Worm (Caenorhabditis elegans) whole organism, late embryonic: Measurements from ENCODE around the gene srz-6.
A peak's percentile ranks its signal among the peaks of the same experiment; 100 is the strongest.

Experiments
- C38D4.7 ChIP-seq: fragments of 200-800 bp; sonication (Bioruptor generic); optimal IDR thresholded peaks from 2 replicates; lab custom pipeline; 2018; ENCODE audit warnings: mild to moderate bottlenecking, missing genetic modification characterization, moderate library complexity, missing compliant biosample characterization
- F13H6.1 ChIP-seq: sonication (generic microtip); optimal IDR thresholded peaks from 2 replicates; lab custom pipeline; 2016; ENCODE audit warnings: missing genetic modification characterization, missing compliant biosample characterization
- K09A11.1 ChIP-seq: sonication (generic microtip); optimal IDR thresholded peaks from 2 replicates; lab custom pipeline; 2017; ENCODE audit warnings: antibody characterized with exemption, mild to moderate bottlenecking, missing genetic modification characterization, missing compliant biosample characterization; ENCODE audit not compliant: insufficient read depth
- T23F11.4 ChIP-seq: fragments of 200-800 bp; sonication (Bioruptor generic); optimal IDR thresholded peaks from 2 replicates; lab custom pipeline; 2018; ENCODE audit warnings: mild to moderate bottlenecking, missing genetic modification characterization, missing compliant biosample characterization
- ceh-19 ChIP-seq: fragments of 200-800 bp; sonication (Bioruptor generic); optimal IDR thresholded peaks from 2 replicates; lab custom pipeline; 2018; ENCODE audit warnings: mild to moderate bottlenecking, missing genetic modification characterization, missing compliant biosample characterization
- ceh-24 ChIP-seq: sonication (generic microtip); optimal IDR thresholded peaks from 2 replicates; lab custom pipeline; 2016; ENCODE audit warnings: mild to moderate bottlenecking, missing genetic modification characterization, missing compliant biosample characterization
- ceh-34 ChIP-seq: sonication (generic microtip); optimal IDR thresholded peaks from 2 replicates; lab custom pipeline; 2016; ENCODE audit warnings: mild to moderate bottlenecking, missing genetic modification characterization, missing compliant biosample characterization
- ceh-6 ChIP-seq: fragments of 200-800 bp; sonication (Bioruptor generic); optimal IDR thresholded peaks from 2 replicates; lab custom pipeline; 2018; ENCODE audit warnings: mild to moderate bottlenecking, missing genetic modification characterization, missing compliant biosample characterization
- ceh-9 ChIP-seq: sonication (generic microtip); optimal IDR thresholded peaks from 2 replicates; lab custom pipeline; 2016; ENCODE audit warnings: mild to moderate bottlenecking, missing genetic modification characterization, inconsistent platforms, missing compliant biosample characterization
- che-1 ChIP-seq: sonication (generic microtip); optimal IDR thresholded peaks from 2 replicates; lab custom pipeline; 2016; ENCODE audit warnings: mild to moderate bottlenecking, missing genetic modification characterization, missing compliant biosample characterization
- dve-1 ChIP-seq: sonication (generic microtip); optimal IDR thresholded peaks from 2 replicates; lab custom pipeline; 2017; ENCODE audit warnings: antibody characterized with exemption, mild to moderate bottlenecking, missing genetic modification characterization, missing compliant biosample characterization
- elt-2 ChIP-seq: sonication (generic microtip); optimal IDR thresholded peaks from 2 replicates; lab custom pipeline; 2016; ENCODE audit warnings: missing genetic modification reagents, missing genetic modification characterization, missing compliant biosample characterization
- ets-4 ChIP-seq: sonication (generic microtip); optimal IDR thresholded peaks from 2 replicates; lab custom pipeline; 2016; ENCODE audit warnings: missing genetic modification characterization, missing compliant biosample characterization
- fax-1 ChIP-seq: sonication (generic microtip); optimal IDR thresholded peaks from 2 replicates; lab custom pipeline; 2016; ENCODE audit warnings: missing genotype, missing genetic modification characterization, missing compliant biosample characterization
- fkh-10 ChIP-seq: fragments of 150-350 bp; optimal IDR thresholded peaks from 2 replicates; lab custom pipeline; 2014; ENCODE audit warnings: missing biosample characterization, missing genetic modification reagents, missing genetic modification characterization
- fkh-6 ChIP-seq: sonication (generic microtip); optimal IDR thresholded peaks from 2 replicates; lab custom pipeline; 2016; ENCODE audit warnings: missing genetic modification characterization, missing compliant biosample characterization
- gmeb-2 ChIP-seq: sonication (generic microtip); optimal IDR thresholded peaks from 2 replicates; lab custom pipeline; 2016; ENCODE audit warnings: missing genetic modification characterization, inconsistent platforms, missing compliant biosample characterization
- hlh-15 ChIP-seq: sonication (generic microtip); optimal IDR thresholded peaks from 2 replicates; lab custom pipeline; 2016; ENCODE audit warnings: missing genetic modification characterization, missing compliant biosample characterization
- hlh-30 ChIP-seq: sonication (generic microtip); optimal IDR thresholded peaks from 2 replicates; lab custom pipeline; 2017; ENCODE audit warnings: antibody characterized with exemption, missing genetic modification characterization, missing compliant biosample characterization; ENCODE audit not compliant: insufficient read depth
- hlh-6 ChIP-seq: sonication (generic microtip); optimal IDR thresholded peaks from 2 replicates; lab custom pipeline; 2016; ENCODE audit warnings: missing genotype, missing genetic modification characterization, missing compliant biosample characterization
- lim-6 ChIP-seq: sonication (generic microtip); optimal IDR thresholded peaks from 2 replicates; lab custom pipeline; 2016; ENCODE audit warnings: missing genetic modification characterization, missing compliant biosample characterization
- lin-11 ChIP-seq: fragments of 200-800 bp; sonication (Bioruptor generic); optimal IDR thresholded peaks from 2 replicates; lab custom pipeline; 2018; ENCODE audit warnings: mild to moderate bottlenecking, missing genetic modification characterization, missing compliant biosample characterization
- madf-2 ChIP-seq: sonication (generic microtip); optimal IDR thresholded peaks from 2 replicates; lab custom pipeline; 2017; ENCODE audit warnings: missing genetic modification characterization, missing compliant biosample characterization
- mec-3 ChIP-seq: sonication (generic microtip); optimal IDR thresholded peaks from 2 replicates; lab custom pipeline; 2016; ENCODE audit warnings: borderline replicate concordance, missing genetic modification characterization, missing compliant biosample characterization
- nfya-1 ChIP-seq: sonication (generic microtip); optimal IDR thresholded peaks from 2 replicates; lab custom pipeline; 2017; ENCODE audit warnings: missing genetic modification characterization, mild to moderate bottlenecking, missing compliant biosample characterization, antibody characterized with exemption, moderate library complexity
- nhr-11 ChIP-seq: fragments of 150-350 bp; optimal IDR thresholded peaks from 2 replicates; lab custom pipeline; 2014; ENCODE audit warnings: missing biosample characterization, missing genetic modification characterization
- nhr-232 ChIP-seq: sonication (generic microtip); optimal IDR thresholded peaks from 2 replicates; lab custom pipeline; 2016; ENCODE audit warnings: missing genetic modification characterization, missing compliant biosample characterization
- odd-2 ChIP-seq: sonication (generic microtip); optimal IDR thresholded peaks from 2 replicates; lab custom pipeline; 2017; ENCODE audit warnings: antibody characterized with exemption, mild to moderate bottlenecking, missing genetic modification characterization, missing compliant biosample characterization
- pat-9 ChIP-seq: fragments of 200-800 bp; sonication (Bioruptor generic); optimal IDR thresholded peaks from 2 replicates; lab custom pipeline; 2018; ENCODE audit warnings: mild to moderate bottlenecking, missing genetic modification characterization, moderate library complexity, missing compliant biosample characterization
- pax-1 ChIP-seq: fragments of 150-350 bp; optimal IDR thresholded peaks from 2 replicates; lab custom pipeline; 2014; ENCODE audit warnings: missing biosample characterization, missing genetic modification characterization
- pha-2 ChIP-seq: sonication (generic microtip); optimal IDR thresholded peaks from 2 replicates; lab custom pipeline; 2017; ENCODE audit warnings: mild to moderate bottlenecking, missing genetic modification characterization, missing compliant biosample characterization
- ref-2 ChIP-seq: sonication (generic microtip); optimal IDR thresholded peaks from 2 replicates; lab custom pipeline; 2016; ENCODE audit warnings: missing genetic modification characterization, missing compliant biosample characterization
- sox-2 ChIP-seq: fragments of 200-800 bp; sonication (Bioruptor generic); IDR thresholded peaks from 2 replicates; pipeline ENCODE4 v1.3.6; 2022; ENCODE audit warnings: missing genetic modification reagents, missing genetic modification characterization, missing compliant biosample characterization
- syd-9 ChIP-seq: sonication (generic microtip); optimal IDR thresholded peaks from 2 replicates; lab custom pipeline; 2016; ENCODE audit warnings: mild to moderate bottlenecking, missing genetic modification characterization, moderate library complexity, missing compliant biosample characterization
- tbx-7 ChIP-seq: sonication (generic microtip); optimal IDR thresholded peaks from 2 replicates; lab custom pipeline; 2016; ENCODE audit warnings: missing genotype, missing genetic modification characterization, missing compliant biosample characterization
- ttx-3 ChIP-seq: sonication (generic microtip); optimal IDR thresholded peaks from 2 replicates; lab custom pipeline; 2016; ENCODE audit warnings: missing genetic modification reagents, missing genetic modification characterization, missing compliant biosample characterization
- unc-42 ChIP-seq: sonication (generic microtip); optimal IDR thresholded peaks from 2 replicates; lab custom pipeline; 2016; ENCODE audit warnings: missing genotype, missing genetic modification characterization, missing compliant biosample characterization
- unc-55 ChIP-seq: sonication (generic microtip); optimal IDR thresholded peaks from 2 replicates; lab custom pipeline; 2017; ENCODE audit warnings: missing biosample characterization, missing genetic modification reagents, missing genetic modification characterization
- zip-5 ChIP-seq: sonication (generic microtip); optimal IDR thresholded peaks from 2 replicates; lab custom pipeline; 2016; ENCODE audit warnings: missing genetic modification characterization, missing compliant biosample characterization
- ztf-16 ChIP-seq: sonication (generic microtip); optimal IDR thresholded peaks from 2 replicates; lab custom pipeline; 2017; ENCODE audit warnings: missing genetic modification characterization, missing compliant biosample characterization

Gene srz-6

ce11 chrII:12496981-12497380 is 4.9 kb downstream of the srz-6 start, which contains the start of gene T21B4.3:
Gene T21B4.3 (minus strand): TSS chrII:12497081.
- no peak for TF ChIP-seq madf-2 (tag; lab: Kevin White, UChicago)
- no peak for TF ChIP-seq zip-5 (tag; lab: Kevin White, UChicago)
- TF ChIP-seq pax-1, result no peak
- no peak for TF ChIP-seq unc-55 (GFP tag; lab: Kevin White, UChicago)
- no peak for TF ChIP-seq pha-2
- TF ChIP-seq hlh-30 (tag; lab: Kevin White, UChicago), result no peak
- no peak for TF ChIP-seq hlh-6 (tag; lab: Kevin White, UChicago)
- no peak for TF ChIP-seq mec-3 (tag; lab: Kevin White, UChicago)
- TF ChIP-seq che-1 (tag; lab: Kevin White, UChicago), result no peak
- TF ChIP-seq ceh-24 (tag; lab: Kevin White, UChicago), result no peak
- no peak for TF ChIP-seq lin-11 (tag; lab: Kevin White, UChicago)
- TF ChIP-seq syd-9 (tag; lab: Kevin White, UChicago), result no peak
- no peak for TF ChIP-seq fax-1 (tag; lab: Kevin White, UChicago)
- TF ChIP-seq ceh-19 (GFP tag; lab: Kevin White, UChicago), result no peak
- TF ChIP-seq ztf-16 (tag; lab: Kevin White, UChicago), result no peak
- TF ChIP-seq T23F11.4 (GFP tag; lab: Kevin White, UChicago), result no peak
- no peak for TF ChIP-seq odd-2 (tag; lab: Kevin White, UChicago)
- no peak for TF ChIP-seq nfya-1 (tag; lab: Kevin White, UChicago)
- no peak for TF ChIP-seq pat-9 (tag; lab: Kevin White, UChicago)
- TF ChIP-seq lim-6 (tag; lab: Kevin White, UChicago), result no peak
- TF ChIP-seq, all 69 proteins: peak for 0

ce11 chrII:12499969-12500368 is 7.9 kb downstream of the srz-6 start:
- no peak for TF ChIP-seq odd-2 (tag; lab: Kevin White, UChicago)
- peak; percentile 92 for TF ChIP-seq unc-42 (tag; lab: Kevin White, UChicago)

DNA sequence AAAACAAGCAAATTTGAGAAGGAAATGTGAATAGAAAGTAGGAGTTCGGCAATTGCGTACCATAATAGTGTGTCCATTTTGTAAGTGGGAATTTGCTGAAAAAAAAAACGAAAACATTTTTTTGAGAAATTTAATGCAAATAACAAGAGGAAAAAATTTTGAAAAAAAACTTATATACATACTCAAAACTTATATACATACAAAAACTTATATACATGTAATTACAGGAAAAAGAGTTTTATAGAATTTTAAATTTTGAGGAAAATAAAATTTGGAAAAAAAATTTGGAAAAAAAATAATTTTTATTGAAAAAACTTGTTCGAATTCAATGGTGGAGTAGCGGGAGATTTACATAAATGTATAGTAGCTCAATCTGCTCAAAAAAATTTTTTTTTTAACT is 10.7 kb downstream of the srz-6 start, which contains the start of gene ador-1:
Gene ador-1, minus strand, starts transcription at position 101 of the 400 bp plus-strand sequence.
- TF ChIP-seq sox-2 (GFP tag; lab: Robert Waterston, UW) (no peak), elt-2 (no peak), F13H6.1 (tag; lab: Kevin White, UChicago) (no peak), fkh-6 (no peak), gmeb-2 (tag; lab: Kevin White, UChicago) (no peak), ceh-24 (tag; lab: Kevin White, UChicago) (no peak), ets-4 (tag; lab: Kevin White, UChicago) (no peak), C38D4.7 (no peak), ceh-19 (GFP tag; lab: Kevin White, UChicago) (no peak), ref-2 (tag; lab: Kevin White, UChicago) (no peak), fkh-10 (no peak), dve-1 (tag; lab: Kevin White, UChicago) (no peak)

DNA sequence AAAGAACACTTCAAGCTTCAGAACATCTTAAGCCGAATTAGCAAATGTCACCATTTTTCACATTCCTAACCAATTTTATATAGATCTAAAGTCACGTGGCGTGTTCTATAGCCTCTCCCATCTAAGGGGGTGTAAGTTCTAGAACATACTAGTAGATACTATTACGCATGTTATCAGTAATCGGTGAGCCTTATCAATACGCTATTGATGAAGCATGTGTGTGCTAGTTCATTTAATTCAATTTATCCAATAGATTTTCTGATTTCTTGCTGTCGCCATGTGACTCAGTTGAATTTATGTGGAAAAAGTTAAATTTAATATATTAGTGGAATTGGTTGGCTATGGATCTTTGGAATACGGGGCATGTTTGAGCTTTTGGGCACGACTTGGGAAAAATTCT is 14.5 kb downstream of the srz-6 start:
- TF ChIP-seq pha-2, result no peak
- no peak for TF ChIP-seq lin-11 (tag; lab: Kevin White, UChicago)
- TF ChIP-seq odd-2 (tag; lab: Kevin White, UChicago), result no peak
- no peak for TF ChIP-seq tbx-7 (tag; lab: Kevin White, UChicago)
- TF ChIP-seq ttx-3 (tag; lab: Kevin White, UChicago), result no peak
- TF ChIP-seq pat-9 (tag; lab: Kevin White, UChicago), result no peak
- no peak for TF ChIP-seq gmeb-2 (tag; lab: Kevin White, UChicago)
- TF ChIP-seq ceh-34 (tag; lab: Kevin White, UChicago), result no peak
- TF ChIP-seq nhr-11 (tag; lab: Kevin White, UChicago), result no peak
- no peak for TF ChIP-seq ceh-9 (tag; lab: Kevin White, UChicago)
- TF ChIP-seq hlh-6 (tag; lab: Kevin White, UChicago), result no peak
- no peak for TF ChIP-seq fax-1 (tag; lab: Kevin White, UChicago)
- no peak for TF ChIP-seq nhr-232
- no peak for TF ChIP-seq ceh-6 (GFP tag; lab: Kevin White, UChicago)
- no peak for TF ChIP-seq K09A11.1
- no peak for TF ChIP-seq dve-1 (tag; lab: Kevin White, UChicago)
- TF ChIP-seq ceh-19 (GFP tag; lab: Kevin White, UChicago), result no peak
- TF ChIP-seq syd-9 (tag; lab: Kevin White, UChicago), result no peak
- no peak for TF ChIP-seq hlh-15 (tag; lab: Kevin White, UChicago)
